Worm (Caenorhabditis elegans): ENCODE data around the gene srj-1.

srj-1 gene

ce11 chrIV:11917886-11918285, 47.3 kb downstream of the srj-1 start:
- TF ChIP-seq hnd-1 (tag; optimal IDR thresholded peaks at IDR 0.05) (no peak), ama-1 (optimal IDR thresholded peaks at IDR 0.05) (no peak), sea-1 (GFP tag; conservative IDR thresholded peaks at IDR 0.05) (no peak), scrt-1 (GFP tag; IDR thresholded peaks at IDR 0.05) (no peak)

- TF ChIP-seq aly-1 (tag; optimal IDR thresholded peaks at IDR 0.05) (no peak), sea-1 (GFP tag; conservative IDR thresholded peaks at IDR 0.05) (no peak), tbx-37 (GFP tag; conservative IDR thresholded peaks at IDR 0.05) (no peak), hmbx-1 (tag; optimal IDR thresholded peaks at IDR 0.05) (no peak), flt-1 (GFP tag; IDR thresholded peaks at IDR 0.05) (no peak), ets-7 (tag; optimal IDR thresholded peaks at IDR 0.05) (no peak), scrt-1 (GFP tag; IDR thresholded peaks at IDR 0.05) (no peak), tbx-11 (GFP tag; IDR thresholded peaks at IDR 0.05) (no peak), hnd-1 (tag; optimal IDR thresholded peaks at IDR 0.05) (no peak), hmg-4 (GFP tag; optimal IDR thresholded peaks at IDR 0.05) (no peak), ama-1 (optimal IDR thresholded peaks at IDR 0.05) (no peak), pes-1 (GFP tag; IDR thresholded peaks at IDR 0.05) (no peak), ceh-13 (GFP tag; optimal IDR thresholded peaks at IDR 0.05) (no peak), ceh-36 (tag; optimal IDR thresholded peaks at IDR 0.05) (no peak), B0310.2 (tag; optimal IDR thresholded peaks at IDR 0.05) (no peak), F13C5.2 (tag; optimal IDR thresholded peaks at IDR 0.05) (no peak), tra-4 (tag; optimal IDR thresholded peaks at IDR 0.05) (no peak)
Observed at ce11 chrIV:11916907-11917306, 48.3 kb downstream of the srj-1 start, which contains the start of gene ZK822.10. ZK822.10 (plus strand) TSS chrIV:11917137.

ce11 chrIV:11915768-11916453, 49.3 kb downstream of the srj-1 start, which contains the start of gene ZK822.9:
ZK822.9 (plus strand) TSS chrIV:11915947.
- TF ChIP-seq tra-4 (tag; optimal IDR thresholded peaks at IDR 0.05): no peak
- TF ChIP-seq hnd-1 (tag; optimal IDR thresholded peaks at IDR 0.05): no peak
- no peak for TF ChIP-seq ets-7 (tag; optimal IDR thresholded peaks at IDR 0.05)

- no peak for TF ChIP-seq flt-1 (GFP tag; IDR thresholded peaks at IDR 0.05)
- TF ChIP-seq scrt-1 (GFP tag; IDR thresholded peaks at IDR 0.05): no peak
- no peak for TF ChIP-seq tra-4 (tag; optimal IDR thresholded peaks at IDR 0.05)
- TF ChIP-seq ceh-36 (tag; optimal IDR thresholded peaks at IDR 0.05): no peak
- TF ChIP-seq hnd-1 (tag; optimal IDR thresholded peaks at IDR 0.05): no peak
- no peak for TF ChIP-seq tbx-37 (GFP tag; conservative IDR thresholded peaks at IDR 0.05)
- TF ChIP-seq aly-1 (tag; optimal IDR thresholded peaks at IDR 0.05): no peak
- TF ChIP-seq F13C5.2 (tag; optimal IDR thresholded peaks at IDR 0.05): no peak
- TF ChIP-seq tbx-11 (GFP tag; IDR thresholded peaks at IDR 0.05): no peak
- TF ChIP-seq ceh-13 (GFP tag; optimal IDR thresholded peaks at IDR 0.05): no peak
- TF ChIP-seq ets-7 (tag; optimal IDR thresholded peaks at IDR 0.05): no peak
- no peak for TF ChIP-seq hmg-4 (GFP tag; optimal IDR thresholded peaks at IDR 0.05)
- TF ChIP-seq ama-1 (optimal IDR thresholded peaks at IDR 0.05): no peak
- no peak for TF ChIP-seq pes-1 (GFP tag; IDR thresholded peaks at IDR 0.05)
- no peak for TF ChIP-seq sea-1 (GFP tag; conservative IDR thresholded peaks at IDR 0.05)
- TF ChIP-seq hmbx-1 (tag; optimal IDR thresholded peaks at IDR 0.05): no peak
- TF ChIP-seq B0310.2 (tag; optimal IDR thresholded peaks at IDR 0.05): no peak
Observed at ce11 chrIV:11914837-11915737, 50.1 kb downstream of the srj-1 start, which contains the start of gene fat-6. fat-6 (minus strand) TSS chrIV:11915687.

- TF ChIP-seq ceh-36 (tag; optimal IDR thresholded peaks at IDR 0.05): no peak
- no peak for TF ChIP-seq ceh-13 (GFP tag; optimal IDR thresholded peaks at IDR 0.05)
- TF ChIP-seq tbx-11 (GFP tag; IDR thresholded peaks at IDR 0.05): no peak
- no peak for TF ChIP-seq sea-1 (GFP tag; conservative IDR thresholded peaks at IDR 0.05)
- no peak for TF ChIP-seq ama-1 (optimal IDR thresholded peaks at IDR 0.05)
- no peak for TF ChIP-seq hmg-4 (GFP tag; optimal IDR thresholded peaks at IDR 0.05)
Observed at ce11 chrIV:11914260-11914836, 50.9 kb downstream of the srj-1 start.

All from whole organism, early embryonic.